Fruit fly (Drosophila melanogaster): ENCODE results near the gene CG17929.
A peak's percentile ranks its signal among the peaks of the same experiment; 100 is the strongest.

- TF ChIP-seq fd96Ca (GFP tag; IDR thresholded peaks at IDR 0.05): no peak
- TF ChIP-seq CG9948 (tag; optimal IDR thresholded peaks at IDR 0.05): no peak
- TF ChIP-seq EcR (GFP tag; optimal IDR thresholded peaks at IDR 0.05): peak; percentile 29
- TF ChIP-seq rn (GFP tag; IDR thresholded peaks at IDR 0.05): no peak
- no peak for TF ChIP-seq CG15710 (tag; optimal IDR thresholded peaks at IDR 0.05)
- TF ChIP-seq CG4496 (GFP tag; IDR thresholded peaks at IDR 0.05): no peak
These were observed 13.1 kb downstream of the CG17929 start for dm6 chr3R:16338342-16338741.

Data from whole organism, pupa.